Fruit fly (Drosophila melanogaster) whole organism, embryonic: ENCODE measurements around the gene CG32318.

ENCODE experiments used
- ATbp ChIP-seq: fragments of 200-800 bp; sonication (Bioruptor generic); optimal IDR thresholded peaks from 2 replicates; lab custom pipeline; 2017; ENCODE audit warnings: missing biosample characterization, mild to moderate bottlenecking, missing genetic modification characterization, missing genetic modification reagents
- Aef1 ChIP-seq: fragments of 200-800 bp; sonication (Bioruptor generic); IDR thresholded peaks from 3 replicates; pipeline ENCODE4 v1.3.6; 2022; ENCODE audit warnings: missing biosample characterization, missing genetic modification characterization
- CG10209 ChIP-seq: fragments of 200-800 bp; sonication (Bioruptor generic); optimal IDR thresholded peaks from 3 replicates; lab custom pipeline; 2017; ENCODE audit warnings: missing biosample characterization, mild to moderate bottlenecking, missing genetic modification characterization, missing genetic modification reagents
- CG10274 ChIP-seq: fragments of 200-800 bp; sonication (Bioruptor generic); optimal IDR thresholded peaks from 3 replicates; lab custom pipeline; 2017; ENCODE audit warnings: missing biosample characterization, mild to moderate bottlenecking, missing genetic modification characterization
- CG10462 ChIP-seq: fragments of 200-800 bp; sonication (Bioruptor generic); optimal IDR thresholded peaks from 2 replicates; lab custom pipeline; 2016; ENCODE audit warnings: missing biosample characterization, missing genetic modification characterization
- CG10543 ChIP-seq: fragments of 200-800 bp; sonication (Bioruptor generic); optimal IDR thresholded peaks from 3 replicates; lab custom pipeline; 2017; ENCODE audit warnings: missing biosample characterization, mild to moderate bottlenecking, missing genetic modification characterization, moderate library complexity
- CG12236 ChIP-seq: fragments of 200-800 bp; sonication (Bioruptor generic); optimal IDR thresholded peaks from 2 replicates; lab custom pipeline; 2016; ENCODE audit warnings: missing biosample characterization, missing genetic modification characterization
- CG15514 ChIP-seq: fragments of 200-800 bp; sonication (Bioruptor generic); optimal IDR thresholded peaks from 3 replicates; lab custom pipeline; 2017; ENCODE audit warnings: missing biosample characterization, missing genetic modification characterization, mild to moderate bottlenecking, moderate library complexity, missing genetic modification reagents
- CG16813 ChIP-seq: fragments of 200-800 bp; sonication (Bioruptor generic); IDR thresholded peaks from 3 replicates; pipeline ENCODE4 v1.3.6; 2022; ENCODE audit warnings: missing biosample characterization, missing genetic modification characterization; ENCODE audit not compliant: partially characterized antibody
- CG17385 ChIP-seq: fragments of 200-800 bp; sonication (Bioruptor generic); optimal IDR thresholded peaks from 3 replicates; lab custom pipeline; 2018; ENCODE audit warnings: missing biosample characterization, mild to moderate bottlenecking, missing genetic modification characterization
- CG17829 ChIP-seq: fragments of 200-800 bp; optimal IDR thresholded peaks from 2 replicates; lab custom pipeline; 2019; ENCODE audit warnings: missing biosample characterization, mild to moderate bottlenecking, missing genetic modification characterization, moderate library complexity
- CG18476 ChIP-seq: fragments of 200-800 bp; sonication (Bioruptor generic); optimal IDR thresholded peaks from 2 replicates; lab custom pipeline; 2016; ENCODE audit warnings: missing biosample characterization, mild to moderate bottlenecking, missing genetic modification characterization
- CG30403 ChIP-seq: fragments of 200-800 bp; sonication (Bioruptor generic); optimal IDR thresholded peaks from 3 replicates; lab custom pipeline; 2016; ENCODE audit warnings: missing biosample characterization, missing genetic modification characterization
- CG3163 ChIP-seq: fragments of 200-800 bp; sonication (Bioruptor generic); optimal IDR thresholded peaks from 3 replicates; lab custom pipeline; 2016; ENCODE audit warnings: missing biosample characterization, missing genetic modification characterization
- CG33213 ChIP-seq: fragments of 200-800 bp; sonication (Bioruptor generic); optimal IDR thresholded peaks from 3 replicates; lab custom pipeline; 2016; ENCODE audit warnings: missing biosample characterization, missing genetic modification characterization
- CG34376 ChIP-seq: fragments of 200-800 bp; sonication (Bioruptor generic); optimal IDR thresholded peaks from 2 replicates; lab custom pipeline; 2018; ENCODE audit warnings: missing biosample characterization, mild to moderate bottlenecking, missing genetic modification characterization
- CG7372 ChIP-seq: fragments of 200-800 bp; sonication (Bioruptor generic); IDR thresholded peaks from 2 replicates; pipeline ENCODE4 v1.3.6; 2022; ENCODE audit warnings: missing biosample characterization, missing genetic modification characterization
- CG7963 ChIP-seq: fragments of 200-800 bp; sonication (Bioruptor generic); IDR thresholded peaks from 3 replicates; pipeline ENCODE4 v1.3.6; 2022; ENCODE audit warnings: missing biosample characterization, missing genetic modification characterization; ENCODE audit not compliant: partially characterized antibody
- CHES-1-like ChIP-seq: fragments of 200-800 bp; sonication (Bioruptor generic); optimal IDR thresholded peaks from 2 replicates; lab custom pipeline; 2016; ENCODE audit warnings: missing biosample characterization, missing genetic modification characterization
- CoRest ChIP-seq: fragments of 200-800 bp; sonication (Bioruptor generic); optimal IDR thresholded peaks from 3 replicates; lab custom pipeline; 2018; ENCODE audit warnings: missing biosample characterization, mild to moderate bottlenecking, missing genetic modification characterization, moderate library complexity
- D ChIP-seq, 2 experiments: fragments of 200-800 bp in 1 of 2; fragments of >200 bp in 1 of 2; sonication (Bioruptor generic) in 1 of 2; optimal IDR thresholded peaks; 2 replicates in 1 of 2; 3 replicates in 1 of 2; lab custom pipeline; 2017; ENCODE audit warnings: mild to moderate bottlenecking in 1 of 2, missing biosample characterization in 1 of 2, missing genetic modification characterization in 1 of 2, missing genetic modification reagents in 1 of 2
- Deaf1 ChIP-seq: fragments of 200-800 bp; optimal IDR thresholded peaks from 3 replicates; lab custom pipeline; 2019; ENCODE audit warnings: missing biosample characterization, mild to moderate bottlenecking, missing genetic modification characterization, moderate library complexity
- Doc3 ChIP-seq: fragments of 200-800 bp; sonication (Bioruptor generic); IDR thresholded peaks from 3 replicates; pipeline ENCODE4 v1.3.6; 2022; ENCODE audit warnings: missing biosample characterization, missing genetic modification characterization; ENCODE audit not compliant: partially characterized antibody
- E2f2 ChIP-seq: fragments of 200-800 bp; sonication (Bioruptor generic); IDR thresholded peaks from 2 replicates; pipeline ENCODE4 v1.3.6; 2022; ENCODE audit warnings: missing biosample characterization, missing genetic modification characterization
- HLH3B ChIP-seq: fragments of 200-800 bp; sonication (Bioruptor generic); IDR thresholded peaks from 2 replicates; pipeline ENCODE4 v1.3.6; 2022; ENCODE audit warnings: missing biosample characterization, missing genetic modification characterization
- HLHmδ ChIP-seq: fragments of 200-800 bp; sonication (Bioruptor generic); optimal IDR thresholded peaks from 2 replicates; lab custom pipeline; 2018; ENCODE audit warnings: missing biosample characterization, mild to moderate bottlenecking, missing genetic modification characterization, moderate library complexity
- Hmr ChIP-seq: fragments of 200-800 bp; sonication (Bioruptor generic); optimal IDR thresholded peaks from 3 replicates; lab custom pipeline; 2017; ENCODE audit warnings: mild to moderate bottlenecking, missing biosample characterization, missing genetic modification reagents, missing genetic modification characterization
- Sox100B ChIP-seq: fragments of 200-800 bp; sonication (Bioruptor generic); optimal IDR thresholded peaks from 3 replicates; lab custom pipeline; 2018; ENCODE audit warnings: missing biosample characterization, mild to moderate bottlenecking, missing genetic modification characterization
- Vsx1 ChIP-seq: fragments of 200-800 bp; sonication (Bioruptor generic); optimal IDR thresholded peaks from 2 replicates; lab custom pipeline; 2017; ENCODE audit warnings: missing biosample characterization, mild to moderate bottlenecking, missing genetic modification characterization, missing genetic modification reagents
- Xrp1 ChIP-seq: fragments of 200-800 bp; sonication (Bioruptor generic); IDR thresholded peaks from 2 replicates; pipeline ENCODE4 v1.3.6; 2022; ENCODE audit warnings: missing biosample characterization, missing genetic modification characterization
- YL-1 ChIP-seq: fragments of 200-800 bp; sonication (Bioruptor generic); optimal IDR thresholded peaks from 3 replicates; lab custom pipeline; 2017; ENCODE audit warnings: missing biosample characterization, mild to moderate bottlenecking, missing genetic modification characterization
- ems ChIP-seq: fragments of 200-800 bp; sonication (Bioruptor generic); optimal IDR thresholded peaks from 3 replicates; lab custom pipeline; 2016; ENCODE audit warnings: missing biosample characterization, missing genetic modification characterization
- eyg ChIP-seq: fragments of 200-800 bp; sonication (Bioruptor generic); optimal IDR thresholded peaks from 3 replicates; lab custom pipeline; 2016; ENCODE audit warnings: missing biosample characterization, missing genetic modification characterization
- fd3F ChIP-seq: fragments of 200-800 bp; sonication (Bioruptor generic); optimal IDR thresholded peaks from 2 replicates; lab custom pipeline; 2018; ENCODE audit warnings: missing biosample characterization, mild to moderate bottlenecking, missing genetic modification characterization, moderate library complexity
- fru ChIP-seq: fragments of >200 bp; optimal IDR thresholded peaks from 2 replicates; lab custom pipeline; 2017
- grau ChIP-seq: fragments of 200-800 bp; optimal IDR thresholded peaks from 3 replicates; lab custom pipeline; 2019; ENCODE audit warnings: missing biosample characterization, mild to moderate bottlenecking, missing genetic modification characterization, moderate library complexity
- hb ChIP-seq: fragments of 200-800 bp; sonication (Bioruptor generic); IDR thresholded peaks from 3 replicates; pipeline ENCODE4 v1.3.6; 2022; ENCODE audit warnings: missing biosample characterization, missing genetic modification characterization; ENCODE audit not compliant: partially characterized antibody
- jing ChIP-seq: fragments of 200-800 bp; sonication (Bioruptor generic); optimal IDR thresholded peaks from 2 replicates; lab custom pipeline; 2018; ENCODE audit warnings: missing biosample characterization, mild to moderate bottlenecking, missing genetic modification characterization
- kah ChIP-seq: fragments of 200-800 bp; sonication (Bioruptor generic); optimal IDR thresholded peaks from 2 replicates; lab custom pipeline; 2018; ENCODE audit warnings: missing biosample characterization, mild to moderate bottlenecking, missing genetic modification characterization
- lilli ChIP-seq: fragments of 200-800 bp; sonication (Bioruptor generic); optimal IDR thresholded peaks from 3 replicates; lab custom pipeline; 2016; ENCODE audit warnings: missing biosample characterization, missing genetic modification characterization
- maf-S ChIP-seq: fragments of 200-800 bp; sonication (Bioruptor generic); optimal IDR thresholded peaks from 2 replicates; lab custom pipeline; 2016; ENCODE audit warnings: missing biosample characterization, missing genetic modification characterization
- peb ChIP-seq: fragments of 200-800 bp; sonication (Bioruptor generic); IDR thresholded peaks from 2 replicates; pipeline ENCODE4 v1.3.6; 2022; ENCODE audit warnings: missing biosample characterization, missing genetic modification characterization
- phol ChIP-seq: fragments of 200-800 bp; sonication (Bioruptor generic); optimal IDR thresholded peaks from 3 replicates; lab custom pipeline; 2018; ENCODE audit warnings: missing biosample characterization, mild to moderate bottlenecking, missing genetic modification characterization, moderate library complexity
- run ChIP-seq: fragments of 200-800 bp; sonication (Bioruptor generic); optimal IDR thresholded peaks from 3 replicates; lab custom pipeline; 2018; ENCODE audit warnings: missing biosample characterization, mild to moderate bottlenecking, missing genetic modification characterization
- slp2 ChIP-seq: fragments of 200-800 bp; sonication (Bioruptor generic); optimal IDR thresholded peaks from 2 replicates; lab custom pipeline; 2016; ENCODE audit warnings: missing biosample characterization, missing genetic modification characterization
- ssp ChIP-seq: fragments of 200-800 bp; sonication (Bioruptor generic); IDR thresholded peaks from 2 replicates; pipeline ENCODE4 v1.3.6; 2022; ENCODE audit warnings: missing biosample characterization, missing genetic modification characterization
- stc ChIP-seq: fragments of 200-800 bp; sonication (Bioruptor generic); IDR thresholded peaks from 2 replicates; pipeline ENCODE4 v1.3.6; 2022; ENCODE audit warnings: missing biosample characterization, missing genetic modification characterization
- sug ChIP-seq: fragments of 200-800 bp; optimal IDR thresholded peaks from 2 replicates; lab custom pipeline; 2019; ENCODE audit warnings: missing biosample characterization, mild to moderate bottlenecking, missing genetic modification characterization, moderate library complexity
- vnd ChIP-seq: fragments of 200-800 bp; sonication (Bioruptor generic); IDR thresholded peaks from 3 replicates; pipeline ENCODE4 v1.3.6; 2022; ENCODE audit warnings: missing biosample characterization, missing genetic modification characterization; ENCODE audit not compliant: partially characterized antibody
- vvl ChIP-seq: fragments of 200-800 bp; sonication (Bioruptor generic); IDR thresholded peaks from 2 replicates; pipeline ENCODE4 v1.3.6; 2022; ENCODE audit warnings: missing biosample characterization, missing genetic modification characterization

CG32318 gene

dm6 chr3L:1295693-1296092 lies 49.0 kb upstream of the CG32318 start, which contains the start of gene Rabex-5 (continued):
- TF ChIP-seq Deaf1 (tag; lab: Kevin White, UChicago), result no peak
- no peak for TF ChIP-seq CG12236 (GFP tag; lab: Kevin White, UChicago)
- no peak for TF ChIP-seq CG10274 (GFP tag; lab: Kevin White, UChicago)
- TF ChIP-seq CG33213 (GFP tag; lab: Kevin White, UChicago), result peak; percentile 93
- peak; percentile 41 for TF ChIP-seq CG30403 (GFP tag; lab: Kevin White, UChicago)
- TF ChIP-seq lilli (GFP tag; lab: Kevin White, UChicago), result peak; percentile 60
- TF ChIP-seq CG10462, result no peak
- no peak; the same call in 1 of the 2 replicates for TF ChIP-seq Xrp1 (GFP tag; lab: Robert Waterston, UW)
- TF ChIP-seq CG17829 (tag; lab: Kevin White, UChicago), result peak; percentile 48
- TF ChIP-seq sug (tag; lab: Kevin White, UChicago), result no peak
- no peak for TF ChIP-seq eyg (GFP tag; lab: Kevin White, UChicago)
- TF ChIP-seq ssp (GFP tag; lab: Robert Waterston, UW), result no peak
- TF ChIP-seq D (optimal IDR thresholded peaks at IDR 0.05; lab: Kevin White, UChicago), result no peak
- TF ChIP-seq D (GFP tag; optimal IDR thresholded peaks at IDR 0.05; lab: Kevin White, UChicago), result no peak
- TF ChIP-seq HLH3B, result 0 out of 2 replicates have a peak, but pooled peaks have one; percentile 22
- no peak for TF ChIP-seq HLHmδ (GFP tag; lab: Kevin White, UChicago)
- TF ChIP-seq ATbp (GFP tag; lab: Kevin White, UChicago), result no peak
- peak; percentile 80 for TF ChIP-seq CG16813
- TF ChIP-seq CG15514, result peak; percentile 100
- TF ChIP-seq phol (tag; lab: Kevin White, UChicago), result peak; percentile 32
- no peak for TF ChIP-seq CG3163 (GFP tag; lab: Kevin White, UChicago)
- no peak for TF ChIP-seq fd3F (GFP tag; lab: Kevin White, UChicago)
- no peak for TF ChIP-seq CG18476 (GFP tag; lab: Kevin White, UChicago)
- no peak for TF ChIP-seq maf-S (GFP tag; lab: Kevin White, UChicago)
- no peak for TF ChIP-seq peb (GFP tag; lab: Robert Waterston, UW)
- no peak for TF ChIP-seq Sox100B (GFP tag; lab: Kevin White, UChicago)
- peak; percentile 94 for TF ChIP-seq CoRest (tag; lab: Kevin White, UChicago)
- TF ChIP-seq CG7372, result 0 out of 2 replicates have a peak, but pooled peaks have one; percentile 13
- no peak for TF ChIP-seq Vsx1 (GFP tag; lab: Kevin White, UChicago)
- TF ChIP-seq CG17385 (GFP tag; lab: Kevin White, UChicago), result no peak
- no peak for TF ChIP-seq Aef1
- TF ChIP-seq Hmr, result peak; percentile 69
- TF ChIP-seq YL-1 (GFP tag; lab: Kevin White, UChicago), result peak; percentile 62
- peak; percentile 34 for TF ChIP-seq CG34376 (GFP tag; lab: Kevin White, UChicago)
- peak; percentile 74 for TF ChIP-seq E2f2 (GFP tag; lab: Robert Waterston, UW)
- TF ChIP-seq hb (GFP tag; lab: Robert Waterston, UW), result peak; percentile 71; the same call in 2 of the 3 replicates
- TF ChIP-seq CG7963 (GFP tag; lab: Robert Waterston, UW), result peak; percentile 62; the same call in 2 of the 3 replicates
- no peak for TF ChIP-seq kah (GFP tag; lab: Kevin White, UChicago)
- TF ChIP-seq run, result no peak
- peak; percentile 36 for TF ChIP-seq grau
- TF ChIP-seq vnd (GFP tag; lab: Robert Waterston, UW), result peak; percentile 73
- peak; percentile 14 for TF ChIP-seq ems (GFP tag; lab: Kevin White, UChicago)
- TF ChIP-seq jing, result no peak
- no peak for TF ChIP-seq slp2 (GFP tag; lab: Kevin White, UChicago)
- TF ChIP-seq CG10209 (GFP tag; lab: Kevin White, UChicago), result peak; percentile 2
- TF ChIP-seq stc (GFP tag; lab: Robert Waterston, UW), result no peak
- TF ChIP-seq fru (lab: Kevin White, UChicago), result no peak
- peak; percentile 65; the same call in 1 of the 2 replicates for TF ChIP-seq vvl
- TF ChIP-seq CHES-1-like (GFP tag; lab: Kevin White, UChicago), result peak; percentile 67
- TF ChIP-seq Doc3 (GFP tag; lab: Robert Waterston, UW), result peak; percentile 67
- TF ChIP-seq CG10543 (GFP tag; lab: Kevin White, UChicago), result no peak
